Worm (Caenorhabditis elegans) whole organism, late embryonic: Measurements from ENCODE around the gene nprl-3.

Source experiments
- K02D7.2 ChIP-seq: sonication (generic microtip); optimal IDR thresholded peaks from 2 replicates; lab custom pipeline; 2017; ENCODE audit warnings: mild to moderate bottlenecking, missing genetic modification characterization, missing compliant biosample characterization
- ceh-14 ChIP-seq: sonication (generic microtip); optimal IDR thresholded peaks from 2 replicates; lab custom pipeline; 2016; ENCODE audit warnings: missing genotype, missing genetic modification characterization, missing compliant biosample characterization
- ceh-18 ChIP-seq: sonication (generic microtip); optimal IDR thresholded peaks from 2 replicates; lab custom pipeline; 2016; ENCODE audit warnings: missing genetic modification characterization, missing compliant biosample characterization
- dmd-4 ChIP-seq: sonication (generic microtip); optimal IDR thresholded peaks from 2 replicates; lab custom pipeline; 2016; ENCODE audit warnings: borderline replicate concordance, missing genetic modification characterization, missing compliant biosample characterization
- elt-2 ChIP-seq: sonication (generic microtip); optimal IDR thresholded peaks from 2 replicates; lab custom pipeline; 2016; ENCODE audit warnings: missing genetic modification reagents, missing genetic modification characterization, missing compliant biosample characterization
- ets-4 ChIP-seq: sonication (generic microtip); optimal IDR thresholded peaks from 2 replicates; lab custom pipeline; 2016; ENCODE audit warnings: missing genetic modification characterization, missing compliant biosample characterization
- fkh-10 ChIP-seq: fragments of 150-350 bp; optimal IDR thresholded peaks from 2 replicates; lab custom pipeline; 2014; ENCODE audit warnings: missing biosample characterization, missing genetic modification reagents, missing genetic modification characterization
- pha-2 ChIP-seq: sonication (generic microtip); optimal IDR thresholded peaks from 2 replicates; lab custom pipeline; 2017; ENCODE audit warnings: mild to moderate bottlenecking, missing genetic modification characterization, missing compliant biosample characterization
- pha-4 ChIP-seq: fragments of 150-350 bp; optimal IDR thresholded peaks from 2 replicates; lab custom pipeline; 2018; ENCODE audit warnings: missing biosample characterization, missing genetic modification reagents, missing genetic modification characterization
- sox-4 ChIP-seq: sonication (generic microtip); optimal IDR thresholded peaks from 2 replicates; lab custom pipeline; 2017; ENCODE audit warnings: mild to moderate bottlenecking, missing genetic modification characterization, inconsistent platforms, missing compliant biosample characterization
- tbx-2 ChIP-seq: sonication (generic microtip); optimal IDR thresholded peaks from 2 replicates; lab custom pipeline; 2016; ENCODE audit warnings: missing genetic modification characterization, missing compliant biosample characterization
- unc-55 ChIP-seq: sonication (generic microtip); optimal IDR thresholded peaks from 2 replicates; lab custom pipeline; 2017; ENCODE audit warnings: missing biosample characterization, missing genetic modification reagents, missing genetic modification characterization

DNA sequence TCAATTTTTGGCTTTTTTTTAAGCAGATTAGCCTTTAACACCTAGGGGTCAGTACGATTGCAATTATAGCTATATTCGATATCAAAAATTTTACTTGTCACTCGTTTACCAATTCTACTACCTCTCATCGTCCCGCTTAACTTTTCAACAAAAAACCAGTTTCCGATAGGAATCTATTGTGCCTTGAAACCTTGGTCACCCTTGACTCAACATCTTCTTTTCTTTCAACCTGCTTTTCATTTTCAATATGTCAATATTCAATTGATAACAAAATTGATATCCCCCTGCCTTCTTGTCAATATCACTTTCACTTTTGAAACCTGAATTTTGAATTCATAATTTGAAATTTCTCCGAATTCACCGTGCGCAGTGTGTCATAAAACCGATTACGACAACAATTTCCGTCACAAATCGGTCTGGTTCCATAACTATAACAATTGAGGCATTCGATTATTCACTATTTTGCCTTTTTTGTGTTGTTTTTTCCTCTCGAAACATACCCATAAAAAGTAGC lies 5.4 kb downstream of the nprl-3 start:
- TF ChIP-seq fkh-10 (GFP tag; lab: Kevin White, UChicago) (no peak), ets-4 (tag; lab: Kevin White, UChicago) (no peak), ceh-18 (no peak), pha-4 (tag; lab: Kevin White, UChicago) (no peak), dmd-4 (no peak), tbx-2 (tag; lab: Kevin White, UChicago) (no peak), K02D7.2 (tag; lab: Kevin White, UChicago) (no peak), ceh-14 (tag; lab: Kevin White, UChicago) (no peak), pha-2 (no peak), elt-2 (no peak), unc-55 (no peak), sox-4 (tag; lab: Kevin White, UChicago) (no peak)
